Worm (Caenorhabditis elegans) whole organism, L4 larva: ENCODE results near the gene F35A5.2.

ENCODE experiments used
- D1046.2 ChIP-seq: fragments of 200-800 bp; sonication (Bioruptor generic); IDR thresholded peaks from 2 replicates; pipeline ENCODE4 v1.3.6; 2022; ENCODE audit warnings: missing genetic modification characterization, missing compliant biosample characterization
- F10B5.3 ChIP-seq: sonication (generic microtip); optimal IDR thresholded peaks from 2 replicates; lab custom pipeline; 2016; ENCODE audit warnings: mild to moderate bottlenecking, missing genetic modification characterization, missing compliant biosample characterization
- F26F4.8 ChIP-seq: fragments of 200-800 bp; sonication (Bioruptor generic); conservative IDR thresholded peaks from 2 replicates; pipeline ENCODE4 v1.3.6; 2022; ENCODE audit warnings: missing genetic modification characterization, missing compliant biosample characterization
- F49E8.2 ChIP-seq: sonication (generic microtip); optimal IDR thresholded peaks from 2 replicates; lab custom pipeline; 2016; ENCODE audit warnings: missing compliant biosample characterization, mild to moderate bottlenecking, missing genetic modification characterization, borderline replicate concordance
- T26A8.4 ChIP-seq: fragments of 200-800 bp; sonication (Bioruptor generic); IDR thresholded peaks from 2 replicates; pipeline ENCODE4 v1.3.6; 2022; ENCODE audit warnings: missing genetic modification characterization, missing compliant biosample characterization
- Y48G9A.11 ChIP-seq: fragments of 200-800 bp; sonication (Bioruptor generic); IDR thresholded peaks from 2 replicates; pipeline ENCODE4 v1.3.6; 2022; ENCODE audit warnings: missing genetic modification reagents, missing genetic modification characterization, missing compliant biosample characterization
- aha-1 ChIP-seq: fragments of 150-350 bp; peaks from one replicate; lab custom pipeline; 2014; ENCODE audit warnings: missing biosample characterization, missing genetic modification characterization
- ceh-32 ChIP-seq: sonication (generic microtip); optimal IDR thresholded peaks from 2 replicates; lab custom pipeline; 2016; ENCODE audit warnings: mild to moderate bottlenecking, missing genetic modification characterization, missing compliant biosample characterization; ENCODE audit not compliant: poor library complexity
- ctbp-1 ChIP-seq: fragments of 200-800 bp; sonication (Bioruptor generic); IDR thresholded peaks from 2 replicates; pipeline ENCODE4 v1.3.6; 2022; ENCODE audit warnings: missing genetic modification reagents, missing genetic modification characterization, missing compliant biosample characterization
- dmd-6 ChIP-seq: fragments of 200-800 bp; sonication (Bioruptor generic); IDR thresholded peaks from 2 replicates; pipeline ENCODE4 v1.3.6; 2022; ENCODE audit warnings: missing genetic modification reagents, missing genetic modification characterization, missing compliant biosample characterization
- duxl-1 ChIP-seq: sonication (generic microtip); optimal IDR thresholded peaks from 2 replicates; lab custom pipeline; 2016; ENCODE audit warnings: mild to moderate bottlenecking, missing genetic modification characterization, moderate library complexity, missing compliant biosample characterization; ENCODE audit not compliant: poor library complexity
- dve-1 ChIP-seq: sonication (generic microtip); optimal IDR thresholded peaks from 2 replicates; lab custom pipeline; 2017; ENCODE audit warnings: antibody characterized with exemption, mild to moderate bottlenecking, missing genetic modification characterization, missing compliant biosample characterization; ENCODE audit not compliant: insufficient read depth
- egl-27 ChIP-seq: sonication (generic microtip); optimal IDR thresholded peaks from 3 replicates; lab custom pipeline; 2017; ENCODE audit warnings: missing biosample characterization, missing genetic modification reagents, missing genetic modification characterization
- egl-43 ChIP-seq: fragments of 200-800 bp; sonication (Bioruptor generic); IDR thresholded peaks from 2 replicates; pipeline ENCODE4 v1.3.6; 2022; ENCODE audit warnings: missing genetic modification reagents, missing genetic modification characterization, missing compliant biosample characterization
- fkh-10 ChIP-seq: fragments of 150-350 bp; optimal IDR thresholded peaks from 2 replicates; lab custom pipeline; 2014; ENCODE audit warnings: missing biosample characterization, missing genetic modification reagents, missing genetic modification characterization
- hif-1 ChIP-seq, 2 experiments: sonication (generic microtip); optimal IDR thresholded peaks; 2 replicates each; lab custom pipeline; 2016 to 2017; ENCODE audit warnings: missing compliant biosample characterization in 2 of 2, missing genetic modification characterization in 2 of 2, missing genetic modification reagents in 2 of 2, missing genotype in 2 of 2, mild to moderate bottlenecking in 1 of 2
- hlh-30 ChIP-seq: sonication (generic microtip); optimal IDR thresholded peaks from 2 replicates; lab custom pipeline; 2017; ENCODE audit warnings: antibody characterized with exemption, mild to moderate bottlenecking, missing genetic modification characterization, missing compliant biosample characterization; ENCODE audit not compliant: insufficient read depth
- hmg-1.1 ChIP-seq: fragments of 200-800 bp; sonication (Bioruptor generic); IDR thresholded peaks from 2 replicates; pipeline ENCODE4 v1.3.6; 2022; ENCODE audit warnings: missing genetic modification reagents, missing genetic modification characterization, missing compliant biosample characterization
- lin-38 ChIP-seq: fragments of 200-800 bp; sonication (Bioruptor generic); IDR thresholded peaks from 2 replicates; pipeline ENCODE4 v1.3.6; 2022; ENCODE audit warnings: missing genetic modification reagents, missing genetic modification characterization, missing compliant biosample characterization
- lin-39 ChIP-seq: fragments of 150-350 bp; optimal IDR thresholded peaks from 2 replicates; lab custom pipeline; 2014; ENCODE audit warnings: missing biosample characterization, missing genetic modification reagents, missing genetic modification characterization
- nhr-10 ChIP-seq: fragments of 150-350 bp; optimal IDR thresholded peaks from 2 replicates; lab custom pipeline; 2014; ENCODE audit warnings: missing biosample characterization, missing genetic modification characterization
- nhr-11 ChIP-seq: fragments of 150-350 bp; optimal IDR thresholded peaks from 2 replicates; lab custom pipeline; 2014; ENCODE audit warnings: missing biosample characterization, missing genetic modification characterization
- nhr-111 ChIP-seq: fragments of 200-800 bp; sonication (Bioruptor generic); optimal IDR thresholded peaks from 2 replicates; lab custom pipeline; 2018; ENCODE audit warnings: mild to moderate bottlenecking, missing genetic modification characterization, missing compliant biosample characterization
- nhr-237 ChIP-seq: sonication (generic microtip); optimal IDR thresholded peaks from 2 replicates; lab custom pipeline; 2017; ENCODE audit warnings: missing biosample characterization, missing genetic modification characterization
- nhr-6 ChIP-seq: fragments of 150-350 bp; optimal IDR thresholded peaks from 2 replicates; lab custom pipeline; 2014; ENCODE audit warnings: missing biosample characterization, missing genetic modification characterization
- nhr-76 ChIP-seq: fragments of 150-350 bp; optimal IDR thresholded peaks from 2 replicates; lab custom pipeline; 2014; ENCODE audit warnings: missing biosample characterization, missing genetic modification characterization
- nhr-77 ChIP-seq: fragments of 150-350 bp; optimal IDR thresholded peaks from 2 replicates; lab custom pipeline; 2014; ENCODE audit warnings: missing biosample characterization, missing genetic modification characterization
- pqm-1 ChIP-seq: sonication (generic microtip); optimal IDR thresholded peaks from 2 replicates; lab custom pipeline; 2017; ENCODE audit warnings: missing biosample characterization, missing genetic modification characterization
- rbr-2 ChIP-seq: sonication (generic microtip); optimal IDR thresholded peaks from 2 replicates; lab custom pipeline; 2016; ENCODE audit warnings: missing genotype, missing genetic modification characterization, missing compliant biosample characterization
- skn-1 ChIP-seq: fragments of 150-350 bp; optimal IDR thresholded peaks from 2 replicates; lab custom pipeline; 2014; ENCODE audit warnings: missing biosample characterization, missing genetic modification characterization
- snpc-4 ChIP-seq: fragments of 150-350 bp; optimal IDR thresholded peaks from 2 replicates; lab custom pipeline; 2014; ENCODE audit warnings: missing biosample characterization, missing genetic modification characterization
- spr-3 ChIP-seq: fragments of 200-800 bp; sonication (Bioruptor generic); optimal IDR thresholded peaks from 2 replicates; lab custom pipeline; 2018; ENCODE audit warnings: mild to moderate bottlenecking, missing genetic modification characterization, missing compliant biosample characterization
- tag-97 ChIP-seq: fragments of 200-800 bp; sonication (Bioruptor generic); IDR thresholded peaks from 2 replicates; pipeline ENCODE4 v1.3.6; 2022; ENCODE audit warnings: missing genetic modification characterization, missing compliant biosample characterization
- tra-1 ChIP-seq: fragments of 200-800 bp; sonication (Bioruptor generic); IDR thresholded peaks from 2 replicates; pipeline ENCODE4 v1.3.6; 2022; ENCODE audit warnings: missing genetic modification reagents, missing genetic modification characterization, missing compliant biosample characterization
- unc-130 ChIP-seq: sonication (generic microtip); optimal IDR thresholded peaks from 2 replicates; lab custom pipeline; 2016; ENCODE audit warnings: missing genetic modification reagents, missing genetic modification characterization, missing compliant biosample characterization
- unc-39 ChIP-seq: sonication (generic microtip); optimal IDR thresholded peaks from 2 replicates; lab custom pipeline; 2017; ENCODE audit warnings: missing biosample characterization, missing genetic modification characterization
- unc-62 ChIP-seq, 3 experiments: fragments of 150-350 bp in 1 of 3; sonication (generic microtip); optimal IDR thresholded peaks in 2 of 3; peaks in 1 of 3; 1 replicate in 1 of 3; 2 replicates in 2 of 3; lab custom pipeline; 2014 to 2017; ENCODE audit warnings: missing biosample characterization in 3 of 3, missing genetic modification characterization in 3 of 3, missing genetic modification reagents in 3 of 3, missing genotype in 1 of 3
- zip-11 ChIP-seq: fragments of 200-800 bp; sonication (Bioruptor generic); IDR thresholded peaks from 2 replicates; pipeline ENCODE4 v1.3.6; 2022; ENCODE audit warnings: missing genetic modification characterization, missing compliant biosample characterization
- zip-2 ChIP-seq: fragments of 150-350 bp; optimal IDR thresholded peaks from 2 replicates; lab custom pipeline; 2014; ENCODE audit warnings: missing biosample characterization, missing genetic modification characterization
- ztf-7 ChIP-seq: fragments of 150-350 bp; optimal IDR thresholded peaks from 2 replicates; lab custom pipeline; 2014; ENCODE audit warnings: missing biosample characterization, missing genetic modification characterization

Gene F35A5.2

DNA sequence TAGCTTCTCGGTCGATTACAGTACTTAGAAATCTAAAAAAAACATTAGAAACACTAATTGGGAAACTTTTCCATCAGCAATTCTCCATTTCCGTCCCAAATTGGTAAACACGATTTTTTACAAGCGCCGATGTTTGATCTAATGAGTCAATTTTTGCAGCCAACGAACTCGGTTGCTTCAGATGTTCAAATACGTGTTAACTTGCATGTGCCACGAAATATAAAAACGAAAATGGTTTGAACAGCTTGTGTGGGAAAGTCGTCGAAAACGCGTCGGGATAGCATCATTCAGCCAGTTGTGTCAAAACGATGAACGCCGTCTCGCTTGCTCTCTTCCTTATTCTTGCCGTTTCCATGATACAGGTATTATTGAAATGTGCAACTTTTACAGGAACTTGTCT is at the start of gene F35A5.2:
Gene F35A5.2, plus strand, starts transcription at position 301 of the 400 bp plus-strand sequence.
- TF ChIP-seq unc-62 (GFP tag; optimal IDR thresholded peaks at IDR 0.05 in 1 of 2; lab: Kevin White, UChicago) (peak in 1 of 2 experiments; percentile 56), unc-62 (tag; optimal IDR thresholded peaks at IDR 0.05; lab: Kevin White, UChicago) (no peak), egl-27 (tag; lab: Kevin White, UChicago) (no peak)

DNA sequence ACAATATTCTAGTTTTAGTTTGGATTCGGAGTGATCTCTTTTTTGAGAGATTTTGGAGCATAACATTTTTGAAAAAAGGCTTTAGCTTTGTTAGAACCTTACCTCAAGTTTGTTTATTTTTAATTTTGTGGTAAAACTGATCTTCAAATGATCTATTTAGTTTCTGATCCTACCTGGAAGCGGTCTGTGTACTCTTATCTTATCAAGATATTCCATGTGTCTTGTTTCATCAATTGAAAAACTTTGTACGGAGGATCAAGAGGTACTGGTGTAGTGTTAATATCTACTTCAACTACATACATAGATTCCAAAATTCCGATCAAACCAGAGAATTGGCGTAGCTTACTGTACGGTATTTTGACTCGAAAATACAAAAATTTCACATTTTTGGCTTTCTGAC is 49.2 kb upstream of the F35A5.2 start:
- TF ChIP-seq Y48G9A.11 (no peak), lin-39 (tag; lab: Kevin White, UChicago) (no peak), duxl-1 (no peak), tag-97 (GFP tag; lab: Robert Waterston, UW) (no peak), D1046.2 (GFP tag; lab: Robert Waterston, UW) (no peak), lin-38 (GFP tag; lab: Robert Waterston, UW) (no peak), egl-43 (GFP tag; lab: Robert Waterston, UW) (no peak), skn-1 (no peak), pqm-1 (tag; lab: Kevin White, UChicago) (no peak), nhr-6 (no peak), aha-1 (tag; lab: Kevin White, UChicago) (no peak)
- TF ChIP-seq, all 104 proteins: peak for 0

DNA sequence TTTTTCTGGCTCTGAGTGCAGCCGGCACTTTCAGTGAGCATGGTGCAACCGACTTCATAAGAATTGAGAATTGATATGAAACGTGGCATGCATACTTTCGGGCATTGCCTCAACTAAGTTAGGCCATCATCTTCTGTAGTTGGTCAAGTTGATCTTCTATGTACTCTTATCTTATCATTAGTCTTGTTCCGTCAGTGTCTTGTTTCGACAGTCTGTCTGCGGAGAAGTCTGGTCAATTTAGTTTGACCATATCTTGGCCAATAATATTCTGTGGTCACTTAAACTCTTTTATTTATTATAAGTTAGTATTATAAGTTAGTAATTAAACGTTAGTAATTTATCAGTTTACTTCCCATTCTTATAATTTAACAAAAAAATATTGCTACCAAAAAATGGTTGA is 48.7 kb upstream of the F35A5.2 start:
- TF ChIP-seq unc-130 (GFP tag; lab: Kevin White, UChicago) = no peak
- TF ChIP-seq nhr-111 = no peak
- TF ChIP-seq hmg-1.1 (GFP tag; lab: Robert Waterston, UW) = no peak
- TF ChIP-seq nhr-6 = no peak
- no peak for TF ChIP-seq nhr-10 (tag; lab: Kevin White, UChicago)
- TF ChIP-seq nhr-76 (tag; lab: Kevin White, UChicago) = no peak
- TF ChIP-seq skn-1 = no peak
- TF ChIP-seq T26A8.4 (GFP tag; lab: Robert Waterston, UW) = no peak
- no peak for TF ChIP-seq zip-2 (tag; lab: Kevin White, UChicago)
- TF ChIP-seq, all 104 proteins: peak for 0

DNA sequence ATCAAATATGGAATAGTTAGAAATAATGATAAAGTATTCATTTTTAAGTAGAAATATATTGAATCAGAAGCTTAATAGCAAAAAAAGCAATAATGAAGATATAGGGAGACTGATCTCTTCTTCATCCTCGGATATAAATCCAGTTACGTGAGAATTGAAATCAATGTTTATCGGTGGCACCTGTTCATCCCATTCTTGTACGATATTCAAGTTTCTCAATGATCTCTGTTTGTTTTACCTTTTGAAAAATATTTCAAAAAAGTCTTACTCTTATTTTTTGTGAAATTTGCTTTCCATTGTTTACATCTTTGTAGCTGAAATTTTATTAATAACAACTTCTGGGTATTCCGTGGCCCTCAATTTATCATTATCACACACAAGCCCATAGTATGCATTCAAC is 46.5 kb upstream of the F35A5.2 start, which contains the start of gene T14G12.12:
Gene T14G12.12, minus strand, starts transcription at position 101 of the 400 bp plus-strand sequence.
- no peak for TF ChIP-seq rbr-2 (tag; lab: Kevin White, UChicago)
- TF ChIP-seq dve-1 (tag; lab: Kevin White, UChicago) = no peak
- no peak for TF ChIP-seq fkh-10 (GFP tag; lab: Kevin White, UChicago)
- TF ChIP-seq dmd-6 (GFP tag; lab: Robert Waterston, UW) = no peak
- no peak for TF ChIP-seq egl-43 (GFP tag; lab: Robert Waterston, UW)
- TF ChIP-seq F10B5.3 = no peak
- no peak for TF ChIP-seq T26A8.4 (GFP tag; lab: Robert Waterston, UW)
- TF ChIP-seq unc-130 (GFP tag; lab: Kevin White, UChicago) = no peak
- TF ChIP-seq tra-1 (GFP tag; lab: Robert Waterston, UW) = no peak
- TF ChIP-seq F49E8.2 (tag; lab: Kevin White, UChicago) = no peak
- no peak for TF ChIP-seq zip-11 (GFP tag; lab: Robert Waterston, UW)
- TF ChIP-seq nhr-237 (tag; lab: Kevin White, UChicago) = no peak
- no peak for TF ChIP-seq hif-1 (tag; optimal IDR thresholded peaks at IDR 0.05; lab: Kevin White, UChicago)
- no peak for TF ChIP-seq ztf-7 (tag; lab: Kevin White, UChicago)
- no peak for TF ChIP-seq nhr-77 (tag; lab: Kevin White, UChicago)
- no peak for TF ChIP-seq ceh-32 (tag; lab: Kevin White, UChicago)
- no peak for TF ChIP-seq ctbp-1 (GFP tag; lab: Robert Waterston, UW)

DNA sequence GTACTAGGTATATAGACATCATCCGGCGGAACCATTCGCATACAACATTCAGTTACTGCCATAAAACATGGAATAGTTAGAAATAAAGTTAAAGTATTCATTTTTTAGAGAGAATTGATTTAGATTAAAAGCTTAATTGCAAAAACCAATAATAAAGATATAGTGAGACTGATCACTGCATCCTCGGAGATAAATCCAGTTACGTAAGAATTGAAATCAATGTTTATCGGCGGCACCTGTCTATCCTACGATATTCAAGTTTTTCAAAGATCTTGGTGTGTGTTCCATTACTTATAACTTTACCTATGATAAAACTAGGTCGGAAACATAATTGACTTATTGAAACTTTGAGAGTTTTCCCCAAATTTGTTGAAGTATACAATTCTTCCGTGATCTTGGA is 45.6 kb upstream of the F35A5.2 start, which contains the start of gene T14G12.6:
Gene T14G12.6, minus strand, starts transcription at position 101 of the 400 bp plus-strand sequence.
- TF ChIP-seq F49E8.2 (tag; lab: Kevin White, UChicago) = no peak
- TF ChIP-seq nhr-11 (tag; lab: Kevin White, UChicago) = no peak
- TF ChIP-seq snpc-4 (tag; lab: Kevin White, UChicago) = no peak
- no peak for TF ChIP-seq lin-38 (GFP tag; lab: Robert Waterston, UW)
- no peak for TF ChIP-seq spr-3 (GFP tag; lab: Kevin White, UChicago)
- TF ChIP-seq hlh-30 = no peak
- TF ChIP-seq F26F4.8 (GFP tag; lab: Robert Waterston, UW) = no peak
- no peak for TF ChIP-seq unc-39
